Worm (Caenorhabditis elegans): ENCODE measurements around the gene C01F1.5.

C01F1.5 gene

DNA sequence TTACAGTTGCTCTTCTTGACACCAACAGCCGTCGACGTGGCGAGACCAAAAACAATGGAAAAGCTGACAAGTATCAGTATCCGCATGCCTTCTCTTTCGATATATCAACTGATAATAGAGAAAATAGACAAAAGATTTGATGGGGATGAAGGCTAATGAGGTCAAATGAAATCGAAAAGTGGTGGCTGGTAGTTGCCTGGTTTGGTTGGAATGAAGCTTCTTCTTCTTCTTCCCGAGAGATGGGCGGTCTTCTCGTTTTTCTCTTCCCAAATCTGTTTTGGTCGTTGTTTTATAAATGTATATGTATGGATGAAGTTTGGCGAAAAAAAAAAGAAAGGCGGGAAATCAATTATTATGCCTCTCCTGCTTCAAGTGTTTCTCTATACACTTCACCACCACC lies at the start of gene C01F1.5:
Gene C01F1.5, minus strand, starts transcription at position 103 of the 400 bp plus-strand sequence.
- no peak for TF ChIP-seq ceh-83 (GFP tag; optimal IDR thresholded peaks at IDR 0.05)
- TF ChIP-seq ces-1 (GFP tag; optimal IDR thresholded peaks at IDR 0.05), result no peak

DNA sequence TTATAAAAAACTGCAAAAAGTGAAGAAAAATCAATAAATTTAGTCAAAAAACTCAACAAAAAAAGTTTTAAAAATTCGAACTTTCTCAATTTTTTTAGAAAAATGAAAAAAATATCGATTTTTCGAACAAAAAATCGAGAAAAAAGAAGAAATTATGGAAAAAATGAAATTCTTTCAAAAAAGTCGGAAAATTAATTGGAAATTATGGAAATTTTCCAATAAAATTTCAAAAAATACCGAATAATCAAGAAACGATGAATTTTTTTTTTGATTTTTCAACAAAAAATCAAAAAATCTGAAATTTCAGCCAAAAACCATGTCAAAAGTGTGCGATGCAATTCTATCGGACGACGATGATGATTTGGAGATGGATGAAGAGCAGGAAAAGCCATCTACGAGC lies 47.1 kb upstream of the C01F1.5 start, which contains the start of gene H20J04.4:
Gene H20J04.4, plus strand, starts transcription at position 301 of the 400 bp plus-strand sequence.
- TF ChIP-seq pha-4 (tag; optimal IDR thresholded peaks at IDR 0.05) (no peak), zip-8 (tag; optimal IDR thresholded peaks at IDR 0.05) (no peak), sptf-1 (tag; optimal IDR thresholded peaks at IDR 0.05) (no peak), lin-32 (GFP tag; optimal IDR thresholded peaks at IDR 0.05) (no peak), unc-120 (tag; optimal IDR thresholded peaks at IDR 0.05; ENCODE audit: poor library complexity, severe bottlenecking) (no peak), nhr-2 (tag; optimal IDR thresholded peaks at IDR 0.05) (no peak), mls-2 (tag; optimal IDR thresholded peaks at IDR 0.05) (no peak), ces-1 (GFP tag; optimal IDR thresholded peaks at IDR 0.05) (no peak), elt-3 (tag; optimal IDR thresholded peaks at IDR 0.05) (no peak), nhr-237 (tag; optimal IDR thresholded peaks at IDR 0.05) (no peak), nhr-28 (tag; optimal IDR thresholded peaks at IDR 0.05) (no peak), ztf-11 (tag; optimal IDR thresholded peaks at IDR 0.05) (no peak), ceh-39 (tag; optimal IDR thresholded peaks at IDR 0.05) (no peak), snpc-4 (tag; optimal IDR thresholded peaks at IDR 0.05) (no peak), ham-2 (GFP tag; optimal IDR thresholded peaks at IDR 0.05) (no peak), cnd-1 (tag; optimal IDR thresholded peaks at IDR 0.05) (no peak)

DNA sequence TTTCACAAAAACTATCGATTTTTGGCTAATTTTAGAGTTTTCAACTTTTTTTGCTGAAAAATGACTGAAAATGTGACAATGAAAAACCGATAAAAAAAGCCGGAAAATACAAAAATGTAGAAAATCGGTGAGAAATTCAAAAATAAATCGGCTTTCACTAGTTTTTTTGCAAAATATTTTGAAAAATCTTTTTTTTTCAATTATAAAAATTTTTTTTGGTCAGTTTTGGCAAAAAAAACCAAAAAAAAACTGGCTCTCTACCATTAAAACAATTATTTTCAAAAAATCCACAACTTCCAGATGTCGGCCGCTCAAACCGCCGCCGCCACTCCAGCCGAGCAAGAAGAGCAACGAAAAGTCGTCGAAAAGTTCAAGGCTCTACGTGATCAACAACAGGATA lies 44.8 kb upstream of the C01F1.5 start, which contains the start of gene pfd-2:
Gene pfd-2, plus strand, starts transcription at position 301 of the 400 bp plus-strand sequence.
- TF ChIP-seq mls-2 (tag; optimal IDR thresholded peaks at IDR 0.05), result no peak
- no peak for TF ChIP-seq lin-13 (tag; optimal IDR thresholded peaks at IDR 0.05)
- no peak for TF ChIP-seq blmp-1 (tag; optimal IDR thresholded peaks at IDR 0.05)
- no peak for TF ChIP-seq ces-1 (GFP tag; optimal IDR thresholded peaks at IDR 0.05)
- no peak for TF ChIP-seq sem-2 (GFP tag; optimal IDR thresholded peaks at IDR 0.05)
- no peak for TF ChIP-seq M03D4.4 (tag; optimal IDR thresholded peaks at IDR 0.05)

DNA sequence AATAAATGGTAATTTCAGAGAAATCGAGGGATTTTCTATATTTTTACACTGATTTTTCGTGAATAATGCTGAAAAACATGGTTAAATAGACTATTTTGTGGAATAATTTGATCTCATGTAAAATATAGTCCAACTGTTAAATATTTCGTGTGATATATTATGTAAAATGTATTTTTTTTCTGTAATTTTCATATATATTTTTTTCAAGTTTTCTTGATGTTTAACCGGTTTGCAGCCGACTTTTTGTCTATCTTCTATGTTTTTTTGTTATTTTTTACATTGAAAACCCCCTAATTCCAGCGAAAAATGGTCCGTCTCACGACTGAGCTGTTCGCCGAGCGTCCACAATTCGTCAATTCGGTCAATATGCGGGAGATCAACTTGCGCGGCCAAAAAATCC lies 42.4 kb upstream of the C01F1.5 start, which contains the start of gene mog-2:
Gene mog-2, plus strand, starts transcription at position 301 of the 400 bp plus-strand sequence.
- TF ChIP-seq bed-3 (GFP tag; optimal IDR thresholded peaks at IDR 0.05) (no peak), nhr-2 (tag; optimal IDR thresholded peaks at IDR 0.05) (no peak), nhr-237 (tag; optimal IDR thresholded peaks at IDR 0.05) (no peak), lin-32 (GFP tag; optimal IDR thresholded peaks at IDR 0.05) (no peak), sem-2 (GFP tag; optimal IDR thresholded peaks at IDR 0.05) (no peak), ces-1 (GFP tag; optimal IDR thresholded peaks at IDR 0.05) (no peak), elt-1 (tag; optimal IDR thresholded peaks at IDR 0.05; ENCODE audit: borderline replicate concordance, insufficient read depth) (no peak), nhr-28 (tag; optimal IDR thresholded peaks at IDR 0.05) (no peak), pha-4 (tag; optimal IDR thresholded peaks at IDR 0.05) (no peak), mab-5 (tag; optimal IDR thresholded peaks at IDR 0.05) (no peak), flh-1 (GFP tag; optimal IDR thresholded peaks at IDR 0.05) (no peak), unc-120 (tag; optimal IDR thresholded peaks at IDR 0.05; ENCODE audit: poor library complexity, severe bottlenecking) (no peak), cnd-1 (tag; optimal IDR thresholded peaks at IDR 0.05) (no peak), ceh-39 (tag; optimal IDR thresholded peaks at IDR 0.05) (no peak), mep-1 (tag; optimal IDR thresholded peaks at IDR 0.05) (no peak), tbx-8 (GFP tag; optimal IDR thresholded peaks at IDR 0.05) (no peak), ham-2 (GFP tag; optimal IDR thresholded peaks at IDR 0.05) (no peak)

DNA sequence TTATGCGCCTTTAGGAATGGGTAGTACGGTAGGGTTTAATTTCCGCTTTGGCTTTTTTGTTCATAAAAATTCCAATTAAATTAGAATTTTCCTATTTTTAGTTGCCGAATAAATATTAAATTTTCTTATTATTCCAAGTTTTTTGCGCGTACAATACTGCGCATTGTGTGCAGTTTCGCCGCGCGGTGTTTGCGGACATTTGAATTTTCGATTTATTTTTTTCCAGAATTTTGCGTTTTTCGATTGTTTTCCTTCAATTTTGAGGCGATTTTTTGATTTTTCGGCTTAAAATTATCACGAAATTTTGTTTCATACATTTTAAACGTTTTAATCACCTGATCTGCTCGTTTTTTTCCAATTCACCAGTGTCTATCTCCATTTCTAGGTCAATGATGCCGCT lies 41.2 kb upstream of the C01F1.5 start, which contains the start of gene H20J04.6:
Gene H20J04.6, plus strand, starts transcription at position 386 of the 400 bp plus-strand sequence.
- TF ChIP-seq blmp-1 (tag; optimal IDR thresholded peaks at IDR 0.05) (no peak), mls-2 (tag; optimal IDR thresholded peaks at IDR 0.05) (no peak), unc-120 (tag; optimal IDR thresholded peaks at IDR 0.05; ENCODE audit: poor library complexity, severe bottlenecking) (no peak), flh-1 (GFP tag; optimal IDR thresholded peaks at IDR 0.05) (no peak), lsy-2 (tag; optimal IDR thresholded peaks at IDR 0.05) (peak; percentile 39), mab-5 (tag; optimal IDR thresholded peaks at IDR 0.05) (no peak), bed-3 (GFP tag; optimal IDR thresholded peaks at IDR 0.05) (no peak), snpc-4 (tag; optimal IDR thresholded peaks at IDR 0.05) (no peak), nhr-76 (tag; optimal IDR thresholded peaks at IDR 0.05) (no peak), unc-62 (GFP tag; optimal IDR thresholded peaks at IDR 0.05) (no peak), ham-2 (GFP tag; optimal IDR thresholded peaks at IDR 0.05) (no peak), pha-4 (tag; optimal IDR thresholded peaks at IDR 0.05) (no peak), elt-3 (tag; optimal IDR thresholded peaks at IDR 0.05) (no peak), ztf-11 (tag; optimal IDR thresholded peaks at IDR 0.05) (no peak), lin-13 (tag; optimal IDR thresholded peaks at IDR 0.05) (no peak), M03D4.4 (tag; optimal IDR thresholded peaks at IDR 0.05) (no peak), nhr-237 (tag; optimal IDR thresholded peaks at IDR 0.05) (no peak), nhr-12 (tag; optimal IDR thresholded peaks at IDR 0.05) (no peak), lin-32 (GFP tag; optimal IDR thresholded peaks at IDR 0.05) (no peak), elt-1 (tag; optimal IDR thresholded peaks at IDR 0.05; ENCODE audit: borderline replicate concordance, insufficient read depth) (no peak), mep-1 (tag; optimal IDR thresholded peaks at IDR 0.05) (peak; percentile 29), ces-1 (GFP tag; optimal IDR thresholded peaks at IDR 0.05) (peak; percentile 18), tbx-8 (GFP tag; optimal IDR thresholded peaks at IDR 0.05) (no peak), unc-39 (tag; optimal IDR thresholded peaks at IDR 0.05) (no peak), zip-8 (tag; optimal IDR thresholded peaks at IDR 0.05) (no peak), nhr-28 (tag; optimal IDR thresholded peaks at IDR 0.05) (no peak), ceh-43 (GFP tag; optimal IDR thresholded peaks at IDR 0.05) (no peak), hlh-1 (tag; optimal IDR thresholded peaks at IDR 0.05) (no peak), ceh-83 (GFP tag; optimal IDR thresholded peaks at IDR 0.05) (peak; percentile 13), sptf-1 (tag; optimal IDR thresholded peaks at IDR 0.05) (no peak), ceh-39 (tag; optimal IDR thresholded peaks at IDR 0.05) (no peak), sem-2 (GFP tag; optimal IDR thresholded peaks at IDR 0.05) (no peak)
